Fruit fly (Drosophila melanogaster) whole organism, prepupa: ENCODE measurements around the gene Hf.

Experiments
- CG11762 ChIP-seq: fragments of 200-800 bp; sonication (Bioruptor generic); optimal IDR thresholded peaks from 3 replicates; lab custom pipeline; 2016; ENCODE audit warnings: missing biosample characterization, missing genetic modification characterization; ENCODE audit not compliant: insufficient read depth
- CG32006 ChIP-seq: fragments of 200-800 bp; sonication (Bioruptor generic); optimal IDR thresholded peaks from 3 replicates; lab custom pipeline; 2017; ENCODE audit warnings: missing biosample characterization, mild to moderate bottlenecking, missing genetic modification characterization
- CG6163 ChIP-seq: fragments of 200-800 bp; sonication (Bioruptor generic); IDR thresholded peaks from 3 replicates; pipeline ENCODE4 v1.3.6; 2022; ENCODE audit warnings: missing biosample characterization, missing genetic modification characterization
- CG8119 ChIP-seq: fragments of 200-800 bp; sonication (Bioruptor generic); IDR thresholded peaks from 3 replicates; pipeline ENCODE4 v1.3.6; 2022; ENCODE audit warnings: missing biosample characterization, missing genetic modification characterization
- CG8632 ChIP-seq: fragments of 200-800 bp; sonication (Bioruptor generic); optimal IDR thresholded peaks from 3 replicates; lab custom pipeline; 2016; ENCODE audit warnings: missing biosample characterization, missing genetic modification characterization
- Eip75B ChIP-seq: fragments of 200-800 bp; sonication (Bioruptor generic); optimal IDR thresholded peaks from 3 replicates; lab custom pipeline; 2016; ENCODE audit warnings: missing biosample characterization, missing genetic modification characterization
- Eip78C ChIP-seq: fragments of 200-800 bp; sonication (Bioruptor generic); peaks from one replicate; lab custom pipeline; 2016; ENCODE audit warnings: missing biosample characterization, missing genetic modification characterization
- Ets21C ChIP-seq: fragments of 200-800 bp; sonication (Bioruptor generic); optimal IDR thresholded peaks from 3 replicates; lab custom pipeline; 2016; ENCODE audit warnings: missing biosample characterization, missing genetic modification characterization
- Met ChIP-seq: fragments of 200-800 bp; sonication (Bioruptor generic); optimal IDR thresholded peaks from 3 replicates; lab custom pipeline; 2016; ENCODE audit warnings: missing biosample characterization, missing genetic modification characterization
- Smox ChIP-seq: fragments of 200-800 bp; sonication (Bioruptor generic); optimal IDR thresholded peaks from 3 replicates; lab custom pipeline; 2016; ENCODE audit warnings: missing biosample characterization, missing genetic modification characterization
- Sox102F ChIP-seq: fragments of 200-800 bp; sonication (Bioruptor generic); optimal IDR thresholded peaks from 2 replicates; lab custom pipeline; 2016; ENCODE audit warnings: missing biosample characterization, mild to moderate bottlenecking, missing genetic modification characterization
- Sox14 ChIP-seq: fragments of 200-800 bp; sonication (Bioruptor generic); optimal IDR thresholded peaks from 3 replicates; lab custom pipeline; 2016; ENCODE audit warnings: missing biosample characterization, missing genetic modification characterization
- Sox15 ChIP-seq: fragments of 200-800 bp; sonication (Bioruptor generic); optimal IDR thresholded peaks from 3 replicates; lab custom pipeline; 2016; ENCODE audit warnings: missing biosample characterization, missing genetic modification characterization
- achi ChIP-seq: fragments of 200-800 bp; sonication (Bioruptor generic); optimal IDR thresholded peaks from 3 replicates; lab custom pipeline; 2016; ENCODE audit warnings: missing biosample characterization, missing genetic modification characterization
- acj6 ChIP-seq: fragments of 200-800 bp; sonication (Bioruptor generic); optimal IDR thresholded peaks from 3 replicates; lab custom pipeline; 2016; ENCODE audit warnings: missing biosample characterization, missing genetic modification characterization
- fd85E ChIP-seq: fragments of 200-800 bp; sonication (Bioruptor generic); optimal IDR thresholded peaks from 3 replicates; lab custom pipeline; 2016; ENCODE audit warnings: missing biosample characterization, missing genetic modification characterization

Hf gene

dm6 chr2L:19916982-19917381 is 50.5 kb downstream of the Hf start:
- no peak for TF ChIP-seq CG32006 (GFP tag; lab: Kevin White, UChicago)
- TF ChIP-seq Met (GFP tag; lab: Kevin White, UChicago): no peak
- TF ChIP-seq Eip78C: peak; percentile 39
- TF ChIP-seq achi: no peak
- no peak for TF ChIP-seq Sox15 (GFP tag; lab: Kevin White, UChicago)
- no peak for TF ChIP-seq Smox (GFP tag; lab: Kevin White, UChicago)
- TF ChIP-seq CG11762: no peak
- no peak for TF ChIP-seq Eip75B
- TF ChIP-seq fd85E (GFP tag; lab: Kevin White, UChicago): no peak
- no peak for TF ChIP-seq CG8632 (GFP tag; lab: Kevin White, UChicago)
- TF ChIP-seq CG8119 (GFP tag; lab: Robert Waterston, UW): no peak
- TF ChIP-seq Sox14 (GFP tag; lab: Kevin White, UChicago): no peak
- no peak for TF ChIP-seq acj6 (GFP tag; lab: Kevin White, UChicago)
- no peak for TF ChIP-seq Ets21C (GFP tag; lab: Kevin White, UChicago)
- no peak for TF ChIP-seq Sox102F
- 0 out of 3 replicates have a peak, but pooled peaks have one; percentile 8 for TF ChIP-seq CG6163 (GFP tag; lab: Robert Waterston, UW)
